Fruit fly (Drosophila melanogaster) whole organism, wandering third instar larva: ENCODE data around the gene CG2202.
A peak's percentile ranks its signal among the peaks of the same experiment; 100 is the strongest.

Source experiments
- CrebA ChIP-seq: fragments of 200-800 bp; sonication (Bioruptor generic); optimal IDR thresholded peaks from 2 replicates; lab custom pipeline; 2016; ENCODE audit warnings: missing biosample characterization, mild to moderate bottlenecking, missing genetic modification characterization, borderline replicate concordance
- Myc ChIP-seq: fragments of >200 bp; optimal IDR thresholded peaks from 2 replicates; lab custom pipeline; 2017
- OdsH ChIP-seq: fragments of 200-800 bp; sonication (Bioruptor generic); optimal IDR thresholded peaks from 2 replicates; lab custom pipeline; 2016; ENCODE audit warnings: missing biosample characterization, mild to moderate bottlenecking, missing genetic modification characterization
- Rel ChIP-seq, 2 experiments: fragments of 200-800 bp; sonication (Bioruptor generic) in 1 of 2; optimal IDR thresholded peaks; 2 replicates in 1 of 2; 3 replicates in 1 of 2; lab custom pipeline; 2016 to 2019; ENCODE audit warnings: mild to moderate bottlenecking in 2 of 2, missing biosample characterization in 2 of 2, missing genetic modification characterization in 2 of 2, moderate library complexity in 1 of 2
- dmrt93B ChIP-seq: fragments of 200-800 bp; sonication (Bioruptor generic); optimal IDR thresholded peaks from 2 replicates; lab custom pipeline; 2018; ENCODE audit warnings: missing biosample characterization, mild to moderate bottlenecking, missing genetic modification characterization
- fru ChIP-seq: fragments of 200-800 bp; sonication (Bioruptor generic); optimal IDR thresholded peaks from 3 replicates; lab custom pipeline; 2016; ENCODE audit warnings: missing biosample characterization, mild to moderate bottlenecking, missing genetic modification characterization
- h ChIP-seq: fragments of 200-800 bp; sonication (Bioruptor generic); optimal IDR thresholded peaks from 3 replicates; lab custom pipeline; 2016; ENCODE audit warnings: missing biosample characterization, mild to moderate bottlenecking, missing genetic modification characterization
- tai ChIP-seq: sonication (Bioruptor generic); optimal IDR thresholded peaks from 2 replicates; lab custom pipeline; 2016; ENCODE audit warnings: missing biosample characterization, missing genetic modification characterization
- usp ChIP-seq: fragments of >200 bp; optimal IDR thresholded peaks from 2 replicates; lab custom pipeline; 2017; ENCODE audit warnings: missing biosample characterization, missing genetic modification characterization

dm6 chrX:10889955-10890617, 41.5 kb downstream of the CG2202 start:
- TF ChIP-seq h (GFP tag; lab: Kevin White, UChicago), result peak; percentile 17
- peak; percentile 26 for TF ChIP-seq OdsH
- TF ChIP-seq tai (GFP tag; lab: Kevin White, UChicago), result no peak
- no peak for TF ChIP-seq usp (GFP tag; lab: Kevin White, UChicago)
- TF ChIP-seq CrebA (GFP tag; lab: Kevin White, UChicago), result no peak
- TF ChIP-seq Myc (lab: Kevin White, UChicago), result no peak
- no peak for TF ChIP-seq Rel (GFP tag; optimal IDR thresholded peaks at IDR 0.05; lab: Kevin White, UChicago)
- TF ChIP-seq Rel (tag; optimal IDR thresholded peaks at IDR 0.05; lab: Kevin White, UChicago), result peak; percentile 96
- TF ChIP-seq fru (GFP tag; lab: Kevin White, UChicago), result peak; percentile 34
- no peak for TF ChIP-seq dmrt93B
